Fruit fly (Drosophila melanogaster): ENCODE data around the gene CG5078.

The CG5078 gene

DNA sequence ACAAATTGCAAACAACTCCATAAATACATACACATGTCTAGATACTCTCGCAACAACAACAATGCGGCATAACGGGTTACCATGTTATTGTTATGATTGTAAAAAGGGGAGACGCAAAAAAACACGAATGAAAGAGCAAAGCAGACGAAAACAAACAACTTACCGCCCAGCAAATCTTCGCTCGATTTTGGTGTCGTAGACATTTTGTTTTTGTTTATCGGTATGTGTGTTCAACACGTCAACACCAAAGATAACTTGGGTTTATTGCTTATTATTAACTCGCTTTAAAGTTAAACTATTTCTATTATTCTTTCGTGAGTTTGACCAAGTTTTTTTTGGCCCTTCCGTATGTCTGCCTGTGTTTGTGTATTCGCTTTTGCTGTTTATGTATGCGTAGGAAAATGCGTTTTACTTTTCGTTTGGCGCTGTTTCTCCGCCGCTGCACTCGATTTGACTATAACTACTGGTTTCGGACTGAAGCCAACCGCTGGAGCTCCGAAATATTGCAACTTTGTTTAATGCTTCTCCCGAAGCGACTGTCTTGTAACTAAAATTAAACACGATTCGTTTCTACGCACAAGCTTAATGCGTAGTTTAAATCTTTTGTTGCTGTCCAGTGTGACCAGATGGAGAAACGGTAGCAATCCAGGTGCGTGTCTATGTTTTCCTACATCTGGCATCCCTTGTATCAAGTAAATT, 13.1 kb downstream of the CG5078 start, which contains the start of gene BNIP3 (continued):
- TF ChIP-seq CG14014 (GFP tag; IDR thresholded peaks at IDR 0.05) (no peak), Opbp (GFP tag; IDR thresholded peaks at IDR 0.05; ENCODE audit: partially characterized antibody) (peak; percentile 38; the same call in 2 of the 3 replicates), CG2120 (GFP tag; optimal IDR thresholded peaks at IDR 0.05) (no peak), lab (GFP tag; optimal IDR thresholded peaks at IDR 0.05) (no peak), vvl (GFP tag; IDR thresholded peaks at IDR 0.05) (0 out of 2 replicates have a peak, but pooled peaks have one; percentile 22), CG15073 (GFP tag; optimal IDR thresholded peaks at IDR 0.05) (no peak), CG10267 (tag; optimal IDR thresholded peaks at IDR 0.05) (peak; percentile 27), CG8478 (optimal IDR thresholded peaks at IDR 0.05) (no peak), Deaf1 (tag; optimal IDR thresholded peaks at IDR 0.05) (peak; percentile 66)

DNA sequence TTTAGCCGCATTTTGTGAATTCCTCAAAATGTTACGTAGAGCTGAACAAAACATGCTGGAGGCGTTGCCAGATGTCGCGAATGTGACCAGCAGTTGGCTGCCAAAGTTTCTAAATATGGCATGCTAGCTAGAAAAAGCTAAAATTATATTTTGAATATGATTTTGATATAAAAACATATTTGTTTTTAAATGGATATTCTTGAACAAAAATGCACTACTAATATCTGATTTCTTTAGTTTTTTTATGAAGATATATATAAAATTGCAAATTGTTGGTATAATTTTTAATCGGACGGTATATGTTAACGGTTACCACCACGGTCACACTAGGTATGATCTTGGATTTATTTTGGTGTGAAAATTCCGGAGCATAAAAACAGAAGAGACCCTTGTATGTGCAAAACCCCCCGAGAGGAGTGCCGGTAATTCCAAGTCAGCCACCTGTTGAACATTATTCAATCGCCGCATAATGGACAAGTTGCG, 14.9 kb downstream of the CG5078 start, which contains the start of the genes mTerf3 and CG5104:
Gene mTerf3, minus strand, starts transcription at position 86 of the 483 bp plus-strand sequence.
Gene CG5104, plus strand, starts transcription at position 323 of the 483 bp plus-strand sequence.
- TF ChIP-seq emc (GFP tag; optimal IDR thresholded peaks at IDR 0.05) = no peak
- peak; percentile 42 for TF ChIP-seq CG10267 (tag; optimal IDR thresholded peaks at IDR 0.05)
- TF ChIP-seq E2f2 (GFP tag; IDR thresholded peaks at IDR 0.05) = peak; percentile 24
- no peak for TF ChIP-seq sqz (GFP tag; optimal IDR thresholded peaks at IDR 0.05)
- TF ChIP-seq Lhr (GFP tag; optimal IDR thresholded peaks at IDR 0.05) = peak; percentile 57
- peak; percentile 59 for TF ChIP-seq nmo (GFP tag; optimal IDR thresholded peaks at IDR 0.05)
- peak; percentile 2 for TF ChIP-seq CG10979 (tag; optimal IDR thresholded peaks at IDR 0.05)
- TF ChIP-seq D19A (tag; optimal IDR thresholded peaks at IDR 0.05) = peak; percentile 14
- no peak for TF ChIP-seq CG17328 (GFP tag; IDR thresholded peaks at IDR 0.05)
- peak; percentile 46 for TF ChIP-seq Nf-YC (tag; optimal IDR thresholded peaks at IDR 0.05)
- no peak for TF ChIP-seq Kr (GFP tag; optimal IDR thresholded peaks at IDR 0.05)
- TF ChIP-seq HmgZ (tag; optimal IDR thresholded peaks at IDR 0.05) = peak; percentile 47
- TF ChIP-seq Dad (GFP tag; optimal IDR thresholded peaks at IDR 0.05) = no peak
- TF ChIP-seq lola (GFP tag; optimal IDR thresholded peaks at IDR 0.05) = peak in 1 of 3 experiments; percentile 34
- TF ChIP-seq Ets97D (GFP tag; optimal IDR thresholded peaks at IDR 0.05) = peak; percentile 22
- peak; percentile 57 for TF ChIP-seq YL-1 (GFP tag; optimal IDR thresholded peaks at IDR 0.05)
- peak; percentile 36 for TF ChIP-seq BEAF-32 (GFP tag; optimal IDR thresholded peaks at IDR 0.05)
- TF ChIP-seq CG9437 (GFP tag; optimal IDR thresholded peaks at IDR 0.05) = peak; percentile 92
- peak; percentile 26 for TF ChIP-seq ind (GFP tag; optimal IDR thresholded peaks at IDR 0.05)
- TF ChIP-seq dm (GFP tag; optimal IDR thresholded peaks at IDR 0.05) = peak; percentile 31
- TF ChIP-seq CG10654 (GFP tag; optimal IDR thresholded peaks at IDR 0.05) = peak; percentile 7
- peak; percentile 19 for TF ChIP-seq CG18262 (tag; optimal IDR thresholded peaks at IDR 0.05)
- TF ChIP-seq CG10543 (GFP tag; optimal IDR thresholded peaks at IDR 0.05) = peak; percentile 35
- TF ChIP-seq Ets65A (GFP tag) = peak; percentile 69
- TF ChIP-seq CG17829 (tag; optimal IDR thresholded peaks at IDR 0.05) = peak; percentile 55
- TF ChIP-seq cg (GFP tag; optimal IDR thresholded peaks at IDR 0.05) = no peak
- peak; percentile 3 for TF ChIP-seq gsb-n (tag; optimal IDR thresholded peaks at IDR 0.05)
- TF ChIP-seq Myb (GFP tag; optimal IDR thresholded peaks at IDR 0.05) = peak; percentile 56
- peak; percentile 50 for TF ChIP-seq lilli (GFP tag; optimal IDR thresholded peaks at IDR 0.05)
- TF ChIP-seq CG3995 (GFP tag; optimal IDR thresholded peaks at IDR 0.05) = peak; percentile 30
- peak; percentile 61 for TF ChIP-seq CG11504 (tag; optimal IDR thresholded peaks at IDR 0.05)
- peak; percentile 56 for TF ChIP-seq gem (tag; optimal IDR thresholded peaks at IDR 0.05)
- TF ChIP-seq CG17361 (GFP tag; IDR thresholded peaks at IDR 0.05) = peak; percentile 40; the same call in 1 of the 3 replicates
- TF ChIP-seq CG4424 (GFP tag; optimal IDR thresholded peaks at IDR 0.05) = peak; percentile 3
- peak in 1 of 2 experiments; percentile 16 for TF ChIP-seq Hr51 (GFP tag; optimal IDR thresholded peaks at IDR 0.05)
- peak in 1 of 2 experiments; percentile 30 for TF ChIP-seq dpn (GFP tag; optimal IDR thresholded peaks at IDR 0.05)
- TF ChIP-seq CG9797 (GFP tag; optimal IDR thresholded peaks at IDR 0.05) = peak; percentile 78
- TF ChIP-seq unpg (GFP tag; optimal IDR thresholded peaks at IDR 0.05) = peak; percentile 4
- TF ChIP-seq CG30403 (GFP tag; optimal IDR thresholded peaks at IDR 0.05) = peak; percentile 49
